Fruit fly (Drosophila melanogaster) whole organism, embryonic: ENCODE data around the gene Pi3K21B.

Experiments
- CG1529 ChIP-seq: fragments of 200-800 bp; sonication (Bioruptor generic); optimal IDR thresholded peaks from 3 replicates; lab custom pipeline; 2018; ENCODE audit warnings: missing biosample characterization, missing genetic modification characterization
- CG31365 ChIP-seq: fragments of 200-800 bp; sonication (Bioruptor generic); optimal IDR thresholded peaks from 2 replicates; lab custom pipeline; 2018; ENCODE audit warnings: missing biosample characterization, mild to moderate bottlenecking, missing genetic modification characterization
- CG6654 ChIP-seq: fragments of 200-800 bp; sonication (Bioruptor generic); optimal IDR thresholded peaks from 2 replicates; lab custom pipeline; 2017; ENCODE audit warnings: missing biosample characterization, mild to moderate bottlenecking, missing genetic modification characterization
- CG8388 ChIP-seq: fragments of 200-800 bp; sonication (Bioruptor generic); optimal IDR thresholded peaks from 2 replicates; lab custom pipeline; 2019; ENCODE audit warnings: missing biosample characterization, mild to moderate bottlenecking, missing genetic modification characterization, moderate library complexity
- psq ChIP-seq: fragments of 200-800 bp; sonication (Bioruptor generic); optimal IDR thresholded peaks from 2 replicates; lab custom pipeline; 2017; ENCODE audit warnings: missing biosample characterization, missing genetic modification characterization

Gene Pi3K21B

dm6 chr2L:347604-348003, 49.9 kb downstream of the Pi3K21B start:
- peak; percentile 60 for TF ChIP-seq CG6654 (GFP tag; lab: Kevin White, UChicago)
- no peak for TF ChIP-seq CG31365 (tag; lab: Kevin White, UChicago)
- no peak for TF ChIP-seq psq (GFP tag; lab: Kevin White, UChicago)
- no peak for TF ChIP-seq CG8388 (GFP tag; lab: Kevin White, UChicago)
- peak; percentile 88 for TF ChIP-seq CG1529
- TF ChIP-seq, all 482 proteins: peak for 2
